Fruit fly (Drosophila melanogaster): Measurements from ENCODE around the gene Hmgcl.
A peak's percentile ranks its signal among the peaks of the same experiment; 100 is the strongest.

Gene Hmgcl

dm6 chr2L:6968013-6968517 is 7.9 kb downstream of the Hmgcl start (continued):
- TF ChIP-seq nom (GFP tag; optimal IDR thresholded peaks at IDR 0.05), result no peak
- no peak for TF ChIP-seq ewg (GFP tag; optimal IDR thresholded peaks at IDR 0.05)
- peak; percentile 9 for TF ChIP-seq bigmax (GFP tag; optimal IDR thresholded peaks at IDR 0.05)
- TF ChIP-seq ato (GFP tag; IDR thresholded peaks at IDR 0.05; ENCODE audit: partially characterized antibody), result peak; percentile 55
- peak; percentile 52 for TF ChIP-seq Hmr (GFP tag; optimal IDR thresholded peaks at IDR 0.05)
- no peak for TF ChIP-seq E2f1 (GFP tag; IDR thresholded peaks at IDR 0.05)
- TF ChIP-seq nerfin-1 (tag; optimal IDR thresholded peaks at IDR 0.05), result no peak
- no peak for TF ChIP-seq CG13894 (tag; optimal IDR thresholded peaks at IDR 0.05)
- TF ChIP-seq CG9876 (GFP tag; optimal IDR thresholded peaks at IDR 0.05), result no peak
- TF ChIP-seq kah (GFP tag; optimal IDR thresholded peaks at IDR 0.05), result no peak
- TF ChIP-seq jigr1 (GFP tag; IDR thresholded peaks at IDR 0.05), result no peak
- peak; percentile 39 for TF ChIP-seq CG16863 (GFP tag; optimal IDR thresholded peaks at IDR 0.05)
- TF ChIP-seq zfh1 (GFP tag; IDR thresholded peaks at IDR 0.05), result peak; percentile 51; the same call in 1 of the 3 replicates
- no peak for TF ChIP-seq CG4404 (GFP tag; IDR thresholded peaks at IDR 0.05)
- TF ChIP-seq Xbp1 (GFP tag; optimal IDR thresholded peaks at IDR 0.05), result peak; percentile 49
- peak; percentile 35 for TF ChIP-seq CG1792 (GFP tag; optimal IDR thresholded peaks at IDR 0.05)
- peak; percentile 14 for TF ChIP-seq CG15601 (tag; optimal IDR thresholded peaks at IDR 0.05)
- TF ChIP-seq dysf (GFP tag; IDR thresholded peaks at IDR 0.05), result peak; percentile 48; the same call in 1 of the 3 replicates
- peak; percentile 53; the same call in 1 of the 3 replicates for TF ChIP-seq CG11695 (GFP tag; IDR thresholded peaks at IDR 0.05)
- no peak for TF ChIP-seq CG14965 (GFP tag; optimal IDR thresholded peaks at IDR 0.05; ENCODE audit: borderline replicate concordance)
- peak; percentile 65 for TF ChIP-seq CG30403 (GFP tag; optimal IDR thresholded peaks at IDR 0.05)
- TF ChIP-seq Lhr (GFP tag; optimal IDR thresholded peaks at IDR 0.05), result no peak
- peak; percentile 59 for TF ChIP-seq CG9932 (GFP tag; IDR thresholded peaks at IDR 0.05)
- no peak; the same call in 1 of the 2 replicates for TF ChIP-seq Rfx (GFP tag; IDR thresholded peaks at IDR 0.05)
- TF ChIP-seq CG4424 (GFP tag; optimal IDR thresholded peaks at IDR 0.05), result peak; percentile 41
- no peak for TF ChIP-seq Bdp1 (GFP tag; optimal IDR thresholded peaks at IDR 0.05)
- no peak for TF ChIP-seq CG9797 (GFP tag; optimal IDR thresholded peaks at IDR 0.05)
- TF ChIP-seq repo (GFP tag; optimal IDR thresholded peaks at IDR 0.05), result peak; percentile 23
- TF ChIP-seq pzg (GFP tag; optimal IDR thresholded peaks at IDR 0.05), result peak; percentile 46
- TF ChIP-seq Atf6 (GFP tag; IDR thresholded peaks at IDR 0.05), result 0 out of 2 replicates have a peak, but pooled peaks have one; percentile 50
- TF ChIP-seq CG7928 (GFP tag; optimal IDR thresholded peaks at IDR 0.05), result peak; percentile 86
- TF ChIP-seq Dfd (GFP tag; optimal IDR thresholded peaks at IDR 0.05), result no peak
- TF ChIP-seq Pdp1 (GFP tag; optimal IDR thresholded peaks at IDR 0.05), result peak; percentile 33 to 62
- no peak for TF ChIP-seq prd (optimal IDR thresholded peaks at IDR 0.05)
- TF ChIP-seq prd (GFP tag; IDR thresholded peaks at IDR 0.05), result peak; percentile 23; the same call in 1 of the 3 replicates
- no peak for TF ChIP-seq ro (GFP tag; IDR thresholded peaks at IDR 0.05)
- no peak for TF ChIP-seq br (optimal IDR thresholded peaks at IDR 0.05)
- peak; percentile 60 for TF ChIP-seq CG9437 (GFP tag; optimal IDR thresholded peaks at IDR 0.05)
- peak; percentile 81; the same call in 1 of the 2 replicates for TF ChIP-seq bbx (GFP tag; IDR thresholded peaks at IDR 0.05; ENCODE audit: partially characterized antibody)
- no peak for TF ChIP-seq peb (GFP tag; IDR thresholded peaks at IDR 0.05)
- no peak for TF ChIP-seq sima (GFP tag; optimal IDR thresholded peaks at IDR 0.05)
- no peak for TF ChIP-seq Spps (tag; optimal IDR thresholded peaks at IDR 0.05)
- peak; percentile 93 for TF ChIP-seq MESR4 (GFP tag; optimal IDR thresholded peaks at IDR 0.05)
- no peak for TF ChIP-seq CG12236 (GFP tag; optimal IDR thresholded peaks at IDR 0.05)
- peak; percentile 23 for TF ChIP-seq Atf3 (GFP tag; optimal IDR thresholded peaks at IDR 0.05)
- peak; percentile 34 for TF ChIP-seq gcm (GFP tag; optimal IDR thresholded peaks at IDR 0.05)
- no peak for TF ChIP-seq CG1024 (GFP tag; IDR thresholded peaks at IDR 0.05)
- TF ChIP-seq tll (GFP tag; optimal IDR thresholded peaks at IDR 0.05), result peak in 1 of 2 experiments; percentile 60
- peak; percentile 30 for TF ChIP-seq Deaf1 (tag; optimal IDR thresholded peaks at IDR 0.05)
- no peak for TF ChIP-seq Lpt (GFP tag; optimal IDR thresholded peaks at IDR 0.05)
- no peak for TF ChIP-seq CG10543 (GFP tag; optimal IDR thresholded peaks at IDR 0.05)
